Worm (Caenorhabditis elegans) whole organism, late embryonic: ENCODE results near the gene har-1.

Experiments used
- C38D4.7 ChIP-seq: fragments of 200-800 bp; sonication (Bioruptor generic); optimal IDR thresholded peaks from 2 replicates; lab custom pipeline; 2018; ENCODE audit warnings: mild to moderate bottlenecking, missing genetic modification characterization, moderate library complexity, missing compliant biosample characterization
- F13H6.1 ChIP-seq: sonication (generic microtip); optimal IDR thresholded peaks from 2 replicates; lab custom pipeline; 2016; ENCODE audit warnings: missing genetic modification characterization, missing compliant biosample characterization
- K02D7.2 ChIP-seq: sonication (generic microtip); optimal IDR thresholded peaks from 2 replicates; lab custom pipeline; 2017; ENCODE audit warnings: mild to moderate bottlenecking, missing genetic modification characterization, missing compliant biosample characterization
- T23F11.4 ChIP-seq: fragments of 200-800 bp; sonication (Bioruptor generic); optimal IDR thresholded peaks from 2 replicates; lab custom pipeline; 2018; ENCODE audit warnings: mild to moderate bottlenecking, missing genetic modification characterization, missing compliant biosample characterization
- Y22D7AL.16 ChIP-seq: sonication (generic microtip); optimal IDR thresholded peaks from 2 replicates; lab custom pipeline; 2016; ENCODE audit warnings: missing genetic modification characterization, missing compliant biosample characterization
- ceh-14 ChIP-seq: sonication (generic microtip); optimal IDR thresholded peaks from 2 replicates; lab custom pipeline; 2016; ENCODE audit warnings: missing genotype, missing genetic modification characterization, missing compliant biosample characterization
- ceh-18 ChIP-seq: sonication (generic microtip); optimal IDR thresholded peaks from 2 replicates; lab custom pipeline; 2016; ENCODE audit warnings: missing genetic modification characterization, missing compliant biosample characterization
- ceh-19 ChIP-seq: fragments of 200-800 bp; sonication (Bioruptor generic); optimal IDR thresholded peaks from 2 replicates; lab custom pipeline; 2018; ENCODE audit warnings: mild to moderate bottlenecking, missing genetic modification characterization, missing compliant biosample characterization
- ceh-2 ChIP-seq: sonication (generic microtip); optimal IDR thresholded peaks from 2 replicates; lab custom pipeline; 2016; ENCODE audit warnings: missing genotype, missing genetic modification characterization, missing compliant biosample characterization
- ceh-22 ChIP-seq: sonication (generic microtip); optimal IDR thresholded peaks from 2 replicates; lab custom pipeline; 2017; ENCODE audit warnings: missing biosample characterization, missing genetic modification characterization
- ceh-24 ChIP-seq: sonication (generic microtip); optimal IDR thresholded peaks from 2 replicates; lab custom pipeline; 2016; ENCODE audit warnings: mild to moderate bottlenecking, missing genetic modification characterization, missing compliant biosample characterization
- ceh-31 ChIP-seq: sonication (generic microtip); optimal IDR thresholded peaks from 2 replicates; lab custom pipeline; 2016; ENCODE audit warnings: missing genetic modification characterization, missing compliant biosample characterization
- ceh-34 ChIP-seq: sonication (generic microtip); optimal IDR thresholded peaks from 2 replicates; lab custom pipeline; 2016; ENCODE audit warnings: mild to moderate bottlenecking, missing genetic modification characterization, missing compliant biosample characterization
- ceh-45 ChIP-seq: fragments of 200-800 bp; sonication (Bioruptor generic); IDR thresholded peaks from 2 replicates; pipeline ENCODE4 v1.3.6; 2022; ENCODE audit warnings: missing genetic modification reagents, missing genetic modification characterization, missing compliant biosample characterization
- ceh-48 ChIP-seq: sonication (generic microtip); optimal IDR thresholded peaks from 2 replicates; lab custom pipeline; 2016; ENCODE audit warnings: missing genetic modification characterization, inconsistent platforms, missing compliant biosample characterization
- ceh-9 ChIP-seq: sonication (generic microtip); optimal IDR thresholded peaks from 2 replicates; lab custom pipeline; 2016; ENCODE audit warnings: mild to moderate bottlenecking, missing genetic modification characterization, inconsistent platforms, missing compliant biosample characterization
- elt-2 ChIP-seq: sonication (generic microtip); optimal IDR thresholded peaks from 2 replicates; lab custom pipeline; 2016; ENCODE audit warnings: missing genetic modification reagents, missing genetic modification characterization, missing compliant biosample characterization
- eyg-1 ChIP-seq: sonication (generic microtip); optimal IDR thresholded peaks from 2 replicates; lab custom pipeline; 2016; ENCODE audit warnings: missing genotype, missing genetic modification characterization, missing compliant biosample characterization
- gmeb-2 ChIP-seq: sonication (generic microtip); optimal IDR thresholded peaks from 2 replicates; lab custom pipeline; 2016; ENCODE audit warnings: missing genetic modification characterization, inconsistent platforms, missing compliant biosample characterization
- madf-2 ChIP-seq: sonication (generic microtip); optimal IDR thresholded peaks from 2 replicates; lab custom pipeline; 2017; ENCODE audit warnings: missing genetic modification characterization, missing compliant biosample characterization
- npax-4 ChIP-seq: sonication (generic microtip); optimal IDR thresholded peaks from 2 replicates; lab custom pipeline; 2016; ENCODE audit warnings: missing genetic modification characterization, missing compliant biosample characterization
- odd-2 ChIP-seq: sonication (generic microtip); optimal IDR thresholded peaks from 2 replicates; lab custom pipeline; 2017; ENCODE audit warnings: antibody characterized with exemption, mild to moderate bottlenecking, missing genetic modification characterization, missing compliant biosample characterization
- pat-9 ChIP-seq: fragments of 200-800 bp; sonication (Bioruptor generic); optimal IDR thresholded peaks from 2 replicates; lab custom pipeline; 2018; ENCODE audit warnings: mild to moderate bottlenecking, missing genetic modification characterization, moderate library complexity, missing compliant biosample characterization
- pax-1 ChIP-seq: fragments of 150-350 bp; optimal IDR thresholded peaks from 2 replicates; lab custom pipeline; 2014; ENCODE audit warnings: missing biosample characterization, missing genetic modification characterization
- pha-4 ChIP-seq: fragments of 150-350 bp; optimal IDR thresholded peaks from 2 replicates; lab custom pipeline; 2018; ENCODE audit warnings: missing biosample characterization, missing genetic modification reagents, missing genetic modification characterization
- pros-1 ChIP-seq: fragments of 150-350 bp; optimal IDR thresholded peaks from 2 replicates; lab custom pipeline; 2014; ENCODE audit warnings: missing biosample characterization, missing genetic modification reagents, missing genetic modification characterization
- ref-2 ChIP-seq: sonication (generic microtip); optimal IDR thresholded peaks from 2 replicates; lab custom pipeline; 2016; ENCODE audit warnings: missing genetic modification characterization, missing compliant biosample characterization
- sdc-2 ChIP-seq: sonication (generic microtip); optimal IDR thresholded peaks from 2 replicates; lab custom pipeline; 2016; ENCODE audit warnings: missing genotype, missing genetic modification characterization, missing compliant biosample characterization
- unc-42 ChIP-seq: sonication (generic microtip); optimal IDR thresholded peaks from 2 replicates; lab custom pipeline; 2016; ENCODE audit warnings: missing genotype, missing genetic modification characterization, missing compliant biosample characterization
- unc-55 ChIP-seq: sonication (generic microtip); optimal IDR thresholded peaks from 2 replicates; lab custom pipeline; 2017; ENCODE audit warnings: missing biosample characterization, missing genetic modification reagents, missing genetic modification characterization
- zip-5 ChIP-seq: sonication (generic microtip); optimal IDR thresholded peaks from 2 replicates; lab custom pipeline; 2016; ENCODE audit warnings: missing genetic modification characterization, missing compliant biosample characterization

The har-1 gene

ce11 chrIII:4152309-4152708 is 455 bp downstream of the har-1 start:
- TF ChIP-seq ceh-18 (tag; lab: Kevin White, UChicago), result no peak
- TF ChIP-seq C38D4.7 (GFP tag; lab: Kevin White, UChicago), result no peak
- TF ChIP-seq, all 69 proteins: peak for 0

- no peak for TF ChIP-seq F13H6.1 (tag; lab: Kevin White, UChicago)
- no peak for TF ChIP-seq unc-55
- TF ChIP-seq ceh-9 (tag; lab: Kevin White, UChicago), result no peak
- TF ChIP-seq ceh-24 (tag; lab: Kevin White, UChicago), result no peak
- TF ChIP-seq pat-9 (tag; lab: Kevin White, UChicago), result no peak
- TF ChIP-seq pros-1 (tag; lab: Kevin White, UChicago), result no peak
Measured at ce11 chrIII:4152828-4153227, 974 bp downstream of the har-1 start.

- TF ChIP-seq unc-42 (tag; lab: Kevin White, UChicago) (no peak), unc-55 (no peak), pax-1 (tag; lab: Kevin White, UChicago) (no peak), ceh-14 (tag; lab: Kevin White, UChicago) (no peak), ceh-34 (tag; lab: Kevin White, UChicago) (no peak), ceh-9 (tag; lab: Kevin White, UChicago) (no peak), eyg-1 (tag; lab: Kevin White, UChicago) (no peak), zip-5 (tag; lab: Kevin White, UChicago) (no peak), K02D7.2 (tag; lab: Kevin White, UChicago) (no peak), madf-2 (no peak), elt-2 (no peak), pha-4 (no peak), ceh-48 (tag; lab: Kevin White, UChicago) (no peak), ref-2 (tag; lab: Kevin White, UChicago) (no peak)
Measured at ce11 chrIII:4153299-4153698, 1.4 kb downstream of the har-1 start, which contains the start of gene glod-4. Gene glod-4, plus strand, starts transcription at chrIII:4153599.

- TF ChIP-seq Y22D7AL.16 (tag; lab: Kevin White, UChicago), result no peak
- TF ChIP-seq, all 69 proteins: peak for 0
Measured at ce11 chrIII:4157298-4157697, 5.4 kb downstream of the har-1 start, which contains the start of gene C16C10.9. Gene C16C10.9, minus strand, starts transcription at chrIII:4157398.

- no peak for TF ChIP-seq unc-42 (tag; lab: Kevin White, UChicago)
- TF ChIP-seq ceh-9 (tag; lab: Kevin White, UChicago), result no peak
- no peak for TF ChIP-seq sdc-2
Measured at ce11 chrIII:4160937-4161336, 9.1 kb downstream of the har-1 start, which contains the start of gene C01G12.16. Gene C01G12.16, plus strand, starts transcription at chrIII:4161237.

- TF ChIP-seq ceh-2 (no peak), ceh-45 (GFP tag; lab: Robert Waterston, UW) (no peak), odd-2 (no peak), eyg-1 (tag; lab: Kevin White, UChicago) (no peak), pat-9 (tag; lab: Kevin White, UChicago) (no peak), sdc-2 (no peak), gmeb-2 (tag; lab: Kevin White, UChicago) (no peak), ceh-22 (no peak), ceh-31 (tag; lab: Kevin White, UChicago) (no peak), K02D7.2 (tag; lab: Kevin White, UChicago) (no peak), ceh-14 (tag; lab: Kevin White, UChicago) (no peak), T23F11.4 (GFP tag; lab: Kevin White, UChicago) (no peak), npax-4 (no peak), F13H6.1 (tag; lab: Kevin White, UChicago) (no peak), ceh-19 (no peak), madf-2 (no peak)
- TF ChIP-seq, all 69 proteins: peak for 0
Measured at ce11 chrIII:4164071-4164470, 12.2 kb downstream of the har-1 start, which contains the start of gene C16C10.8. Gene C16C10.8, minus strand, starts transcription at chrIII:4164171.
